Worm (Caenorhabditis elegans): ENCODE results near the gene col-186.

col-186 gene

DNA sequence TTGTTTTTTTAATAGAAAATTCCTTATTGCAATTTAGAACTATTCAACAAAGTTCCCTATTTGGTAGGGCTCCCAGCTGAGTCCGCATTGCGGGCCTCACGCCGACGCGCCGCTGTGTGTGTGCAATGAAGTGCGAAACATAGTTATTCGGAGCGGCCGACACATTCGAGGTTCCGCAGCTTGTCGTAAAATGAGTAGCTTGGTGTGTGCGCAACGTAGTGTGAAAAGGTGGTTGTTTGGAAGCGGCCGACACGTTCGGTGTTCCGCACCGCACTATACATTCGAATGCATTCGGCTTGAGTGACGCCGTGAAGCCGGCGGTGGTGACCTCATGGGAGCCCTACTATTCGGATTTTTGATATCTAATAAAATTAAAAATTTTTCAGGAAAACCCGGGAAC lies 2.3 kb downstream of the col-186 start:
- TF ChIP-seq fkh-2 (tag; optimal IDR thresholded peaks at IDR 0.05) (no peak), snpc-4 (tag; optimal IDR thresholded peaks at IDR 0.05) (peak; percentile 8)

DNA sequence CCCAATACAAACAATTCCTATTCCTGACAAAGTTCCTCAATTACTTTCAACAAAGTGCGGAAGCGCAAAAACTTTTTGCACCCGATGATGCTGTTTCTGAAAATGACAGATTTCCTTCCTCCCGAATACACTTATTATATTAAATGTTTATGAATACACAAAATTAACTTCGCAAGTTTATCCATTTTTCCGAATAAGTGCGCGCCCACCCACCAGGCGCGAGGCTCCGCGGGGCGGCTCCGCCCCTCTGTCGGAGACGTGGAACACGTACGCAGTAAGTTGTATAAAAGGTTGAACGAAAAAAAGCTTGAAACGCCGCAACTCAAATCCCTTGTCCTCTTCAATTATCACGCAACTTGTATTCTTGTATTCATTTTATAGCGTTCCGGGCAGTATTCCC lies 7.5 kb downstream of the col-186 start, which contains the start of gene C09G1.5:
TSS of gene C09G1.5 (plus strand) at position 301 of the 400 bp plus-strand sequence.
- no peak for TF ChIP-seq ZK546.5 (tag; optimal IDR thresholded peaks at IDR 0.05)

DNA sequence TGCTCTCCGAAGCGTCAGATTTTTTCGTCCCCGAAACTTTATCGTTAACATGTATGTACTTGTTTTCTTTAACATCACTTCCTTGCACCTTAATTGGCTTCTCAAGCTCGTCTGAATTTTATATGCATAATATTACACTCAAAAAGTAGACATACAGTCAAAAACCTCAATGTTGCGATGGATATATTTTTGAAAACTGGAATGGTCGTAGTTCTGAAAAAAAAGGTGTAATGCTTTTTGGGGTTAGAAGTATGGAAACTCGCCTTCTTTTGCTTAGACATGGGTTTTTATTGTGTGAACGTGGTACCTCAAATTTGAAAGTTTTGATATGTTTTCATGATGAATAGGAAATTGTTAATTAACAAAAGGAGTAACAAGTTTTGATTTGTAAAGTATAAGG lies 31.3 kb downstream of the col-186 start, which contains the start of gene C09G1.2:
TSS of gene C09G1.2 (minus strand) at position 101 of the 400 bp plus-strand sequence.
- TF ChIP-seq hmg-11 (tag; optimal IDR thresholded peaks at IDR 0.05): no peak
- no peak for TF ChIP-seq lin-15B (tag; optimal IDR thresholded peaks at IDR 0.05)
- no peak for TF ChIP-seq ZK546.5 (tag; optimal IDR thresholded peaks at IDR 0.05)

DNA sequence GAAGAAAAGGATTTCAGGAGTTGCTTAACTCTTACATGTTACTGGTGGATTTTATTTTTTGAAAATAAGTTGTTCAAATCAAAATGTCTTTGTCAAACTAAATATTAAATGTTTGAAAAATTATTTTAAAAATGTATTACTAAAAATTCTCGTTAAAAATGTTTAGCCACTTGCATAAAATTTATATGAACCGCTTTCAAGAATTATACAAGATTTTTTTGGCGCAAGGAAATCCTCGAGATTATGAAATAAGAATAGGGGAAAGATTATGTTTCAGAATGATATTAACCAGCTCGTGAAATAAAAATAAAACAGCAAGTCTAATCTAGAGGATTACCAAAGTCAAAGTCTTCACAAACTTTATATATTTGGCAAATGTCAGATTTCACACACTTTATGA lies 32.0 kb downstream of the col-186 start:
- TF ChIP-seq ztf-4 (tag; optimal IDR thresholded peaks at IDR 0.05) (no peak), nhr-77 (tag; optimal IDR thresholded peaks at IDR 0.05) (peak; percentile 82), pqm-1 (tag; optimal IDR thresholded peaks at IDR 0.05) (no peak), nhr-11 (tag; optimal IDR thresholded peaks at IDR 0.05) (no peak), hmg-11 (tag; optimal IDR thresholded peaks at IDR 0.05) (peak; percentile 10), nhr-43 (tag; optimal IDR thresholded peaks at IDR 0.05; ENCODE audit: poor library complexity, severe bottlenecking) (peak; percentile 76), lin-15B (tag; optimal IDR thresholded peaks at IDR 0.05) (no peak), zag-1 (tag; optimal IDR thresholded peaks at IDR 0.05) (no peak), elt-1 (tag; optimal IDR thresholded peaks at IDR 0.05) (no peak), pha-4 (tag; optimal IDR thresholded peaks at IDR 0.05) (peak; percentile 63), ZK546.5 (tag; optimal IDR thresholded peaks at IDR 0.05) (no peak), ceh-28 (tag; optimal IDR thresholded peaks at IDR 0.05) (peak; percentile 79), aly-2 (tag; optimal IDR thresholded peaks at IDR 0.05) (no peak), nhr-76 (tag; optimal IDR thresholded peaks at IDR 0.05) (no peak), fos-1 (tag; optimal IDR thresholded peaks at IDR 0.05) (no peak), jun-1 (tag; optimal IDR thresholded peaks at IDR 0.05) (peak; percentile 76), ama-1 (optimal IDR thresholded peaks at IDR 0.05) (no peak), unc-39 (tag; optimal IDR thresholded peaks at IDR 0.05) (no peak), unc-62 (GFP tag; optimal IDR thresholded peaks at IDR 0.05) (no peak), lsy-12 (tag; optimal IDR thresholded peaks at IDR 0.05) (no peak), skn-1 (tag; optimal IDR thresholded peaks at IDR 0.05) (peak; percentile 27), nhr-23 (tag; optimal IDR thresholded peaks at IDR 0.05) (peak; percentile 49), nfya-1 (tag; optimal IDR thresholded peaks at IDR 0.05; ENCODE audit: insufficient read depth) (no peak), nhr-25 (tag; optimal IDR thresholded peaks at IDR 0.05) (no peak), lin-39 (tag; optimal IDR thresholded peaks at IDR 0.05) (no peak), tbx-2 (tag; optimal IDR thresholded peaks at IDR 0.05) (peak; percentile 64), ceh-16 (tag; optimal IDR thresholded peaks at IDR 0.05) (no peak), elt-2 (tag; optimal IDR thresholded peaks at IDR 0.05) (no peak), ztf-11 (tag; optimal IDR thresholded peaks at IDR 0.05) (no peak), mdl-1 (tag; optimal IDR thresholded peaks at IDR 0.05) (no peak), nhr-237 (tag; optimal IDR thresholded peaks at IDR 0.05) (no peak), R02D3.7 (tag; optimal IDR thresholded peaks at IDR 0.05) (peak; percentile 26), mml-1 (tag; optimal IDR thresholded peaks at IDR 0.05) (no peak), ceh-9 (tag; optimal IDR thresholded peaks at IDR 0.05) (no peak), elt-3 (tag; optimal IDR thresholded peaks at IDR 0.05) (no peak), egl-27 (tag; optimal IDR thresholded peaks at IDR 0.05) (no peak), nhr-12 (tag; optimal IDR thresholded peaks at IDR 0.05) (no peak), fkh-10 (GFP tag; optimal IDR thresholded peaks at IDR 0.05) (peak; percentile 2), snpc-4 (tag; optimal IDR thresholded peaks at IDR 0.05) (no peak), egl-5 (tag; optimal IDR thresholded peaks at IDR 0.05) (no peak)

All from whole organism, L3 larva.